Fruit fly (Drosophila melanogaster) whole organism, embryonic: Measurements from ENCODE around the gene Ripalpha.
A peak's percentile ranks its signal among the peaks of the same experiment; 100 is the strongest.

ENCODE experiments used
- Asciz ChIP-seq: fragments of 200-800 bp; sonication (Bioruptor generic); optimal IDR thresholded peaks from 2 replicates; lab custom pipeline; 2017; ENCODE audit warnings: missing biosample characterization, mild to moderate bottlenecking, missing genetic modification characterization, missing genetic modification reagents
- Atf6 ChIP-seq: fragments of 200-800 bp; sonication (Bioruptor generic); IDR thresholded peaks from 2 replicates; pipeline ENCODE4 v1.3.6; 2022; ENCODE audit warnings: missing biosample characterization, missing genetic modification characterization
- CG11247 ChIP-seq: fragments of 200-800 bp; sonication (Bioruptor generic); IDR thresholded peaks from 2 replicates; pipeline ENCODE4 v1.3.6; 2022; ENCODE audit warnings: missing biosample characterization, missing genetic modification characterization
- CG11723 ChIP-seq: fragments of 200-800 bp; sonication (Bioruptor generic); optimal IDR thresholded peaks from 2 replicates; lab custom pipeline; 2017; ENCODE audit warnings: missing biosample characterization, mild to moderate bottlenecking, missing genetic modification characterization
- CG12219 ChIP-seq: fragments of 200-800 bp; sonication (Bioruptor generic); optimal IDR thresholded peaks from 3 replicates; lab custom pipeline; 2018; ENCODE audit warnings: missing biosample characterization, mild to moderate bottlenecking, missing genetic modification characterization
- CG1233 ChIP-seq: fragments of 200-800 bp; sonication (Bioruptor generic); optimal IDR thresholded peaks from 4 replicates; lab custom pipeline; 2018; ENCODE audit warnings: missing biosample characterization, mild to moderate bottlenecking, missing genetic modification characterization
- CG12659 ChIP-seq: fragments of 200-800 bp; sonication (Bioruptor generic); optimal IDR thresholded peaks from 3 replicates; lab custom pipeline; 2017; ENCODE audit warnings: mild to moderate bottlenecking, missing biosample characterization, missing genetic modification reagents, missing genetic modification characterization
- CG13424 ChIP-seq: fragments of 200-800 bp; sonication (Bioruptor generic); optimal IDR thresholded peaks from 2 replicates; lab custom pipeline; 2019; ENCODE audit warnings: missing biosample characterization, mild to moderate bottlenecking, missing genetic modification characterization, moderate library complexity
- CG13775 ChIP-seq: fragments of 200-800 bp; sonication (Bioruptor generic); optimal IDR thresholded peaks from 3 replicates; lab custom pipeline; 2017; ENCODE audit warnings: missing biosample characterization, mild to moderate bottlenecking, missing genetic modification characterization
- CG14710 ChIP-seq: fragments of 200-800 bp; sonication (Bioruptor generic); optimal IDR thresholded peaks from 3 replicates; lab custom pipeline; 2019; ENCODE audit warnings: missing biosample characterization, mild to moderate bottlenecking, missing genetic modification characterization, moderate library complexity
- CG15479 ChIP-seq: fragments of 200-800 bp; sonication (Bioruptor generic); optimal IDR thresholded peaks from 3 replicates; lab custom pipeline; 2019; ENCODE audit warnings: missing biosample characterization, mild to moderate bottlenecking, missing genetic modification characterization, moderate library complexity
- CG17328 ChIP-seq: fragments of 200-800 bp; sonication (Bioruptor generic); IDR thresholded peaks from 2 replicates; pipeline ENCODE4 v1.3.6; 2022; ENCODE audit warnings: missing biosample characterization, missing genetic modification characterization
- CG17829 ChIP-seq: fragments of 200-800 bp; optimal IDR thresholded peaks from 2 replicates; lab custom pipeline; 2019; ENCODE audit warnings: missing biosample characterization, mild to moderate bottlenecking, missing genetic modification characterization, moderate library complexity
- CG17912 ChIP-seq: fragments of 200-800 bp; sonication (Bioruptor generic); optimal IDR thresholded peaks from 2 replicates; lab custom pipeline; 2018; ENCODE audit warnings: missing biosample characterization, mild to moderate bottlenecking, missing genetic modification characterization
- CG2875 ChIP-seq: fragments of 200-800 bp; sonication (Bioruptor generic); optimal IDR thresholded peaks from 2 replicates; lab custom pipeline; 2017; ENCODE audit warnings: missing biosample characterization, mild to moderate bottlenecking, missing genetic modification characterization, missing genetic modification reagents
- CG3281 ChIP-seq: fragments of 200-800 bp; sonication (Bioruptor generic); optimal IDR thresholded peaks from 3 replicates; lab custom pipeline; 2017; ENCODE audit warnings: missing biosample characterization, mild to moderate bottlenecking, missing genetic modification characterization
- CG33557 ChIP-seq: fragments of 200-800 bp; sonication (Bioruptor generic); optimal IDR thresholded peaks from 2 replicates; lab custom pipeline; 2019; ENCODE audit warnings: missing biosample characterization, mild to moderate bottlenecking, missing genetic modification characterization, moderate library complexity
- CG4854 ChIP-seq: fragments of 200-800 bp; sonication (Bioruptor generic); optimal IDR thresholded peaks from 2 replicates; lab custom pipeline; 2016; ENCODE audit warnings: missing biosample characterization, missing genetic modification characterization, inconsistent platforms
- CG6765 ChIP-seq: fragments of 200-800 bp; sonication (Bioruptor generic); optimal IDR thresholded peaks from 3 replicates; lab custom pipeline; 2017; ENCODE audit warnings: missing biosample characterization, mild to moderate bottlenecking, missing genetic modification characterization
- CG7745 ChIP-seq: fragments of 200-800 bp; sonication (Bioruptor generic); optimal IDR thresholded peaks from 2 replicates; lab custom pipeline; 2018; ENCODE audit warnings: missing biosample characterization, mild to moderate bottlenecking, missing genetic modification characterization, moderate library complexity
- CG8359 ChIP-seq: fragments of 200-800 bp; sonication (Bioruptor generic); optimal IDR thresholded peaks from 2 replicates; lab custom pipeline; 2017; ENCODE audit warnings: missing biosample characterization, mild to moderate bottlenecking, missing genetic modification characterization, borderline replicate concordance
- CHES-1-like ChIP-seq: fragments of 200-800 bp; sonication (Bioruptor generic); optimal IDR thresholded peaks from 2 replicates; lab custom pipeline; 2016; ENCODE audit warnings: missing biosample characterization, missing genetic modification characterization
- E2f2 ChIP-seq: fragments of 200-800 bp; sonication (Bioruptor generic); IDR thresholded peaks from 2 replicates; pipeline ENCODE4 v1.3.6; 2022; ENCODE audit warnings: missing biosample characterization, missing genetic modification characterization
- Fer1 ChIP-seq: fragments of 200-800 bp; sonication (Bioruptor generic); optimal IDR thresholded peaks from 2 replicates; lab custom pipeline; 2017; ENCODE audit warnings: missing biosample characterization, mild to moderate bottlenecking, missing genetic modification characterization
- HLH4C ChIP-seq: fragments of 200-800 bp; sonication (Bioruptor generic); IDR thresholded peaks from 3 replicates; pipeline ENCODE4 v1.3.6; 2022; ENCODE audit warnings: missing biosample characterization, missing genetic modification characterization; ENCODE audit not compliant: partially characterized antibody
- Med ChIP-seq: fragments of 200-800 bp; sonication (Bioruptor generic); peaks from one replicate; lab custom pipeline; 2016; ENCODE audit warnings: missing biosample characterization, missing genetic modification characterization, mild to moderate bottlenecking, inconsistent platforms, moderate library complexity
- NC2α ChIP-seq: fragments of 200-800 bp; sonication (Bioruptor generic); optimal IDR thresholded peaks from 2 replicates; lab custom pipeline; 2016; ENCODE audit warnings: missing biosample characterization, missing genetic modification characterization
- Sox100B ChIP-seq: fragments of 200-800 bp; sonication (Bioruptor generic); optimal IDR thresholded peaks from 3 replicates; lab custom pipeline; 2018; ENCODE audit warnings: missing biosample characterization, mild to moderate bottlenecking, missing genetic modification characterization
- chm ChIP-seq: fragments of 200-800 bp; sonication (Bioruptor generic); IDR thresholded peaks from 2 replicates; pipeline ENCODE4 v1.3.6; 2022; ENCODE audit warnings: missing biosample characterization, missing genetic modification characterization
- crc ChIP-seq: fragments of 200-800 bp; sonication (Bioruptor generic); optimal IDR thresholded peaks from 2 replicates; lab custom pipeline; 2016; ENCODE audit warnings: missing biosample characterization, missing genetic modification characterization
- crol ChIP-seq: fragments of 200-800 bp; sonication (Bioruptor generic); IDR thresholded peaks from 2 replicates; pipeline ENCODE4 v1.3.6; 2022; ENCODE audit warnings: missing biosample characterization, missing genetic modification characterization
- dmrt11E ChIP-seq: fragments of 200-800 bp; sonication (Bioruptor generic); optimal IDR thresholded peaks from 3 replicates; lab custom pipeline; 2018; ENCODE audit warnings: missing biosample characterization, mild to moderate bottlenecking, missing genetic modification characterization, moderate library complexity
- eve ChIP-seq, 2 experiments: fragments of >200 bp; optimal IDR thresholded peaks; 2 replicates each; lab custom pipeline; 2017; ENCODE audit warnings: missing biosample characterization in 2 of 2, missing genetic modification characterization in 2 of 2
- ewg ChIP-seq: fragments of 200-800 bp; sonication (Bioruptor generic); optimal IDR thresholded peaks from 3 replicates; lab custom pipeline; 2017; ENCODE audit warnings: mild to moderate bottlenecking, missing biosample characterization, missing genetic modification reagents, missing genetic modification characterization
- exex ChIP-seq: fragments of 200-800 bp; sonication (Bioruptor generic); optimal IDR thresholded peaks from 4 replicates; lab custom pipeline; 2018; ENCODE audit warnings: missing biosample characterization, mild to moderate bottlenecking, missing genetic modification characterization, moderate library complexity
- gro ChIP-seq: fragments of 200-800 bp; sonication (Bioruptor generic); optimal IDR thresholded peaks from 2 replicates; lab custom pipeline; 2016; ENCODE audit warnings: missing biosample characterization, missing genetic modification characterization
- her ChIP-seq: fragments of 200-800 bp; sonication (Bioruptor generic); optimal IDR thresholded peaks from 2 replicates; lab custom pipeline; 2016; ENCODE audit warnings: missing biosample characterization, missing genetic modification characterization
- insv ChIP-seq, 2 experiments: fragments of 200-800 bp; sonication (Bioruptor generic); optimal IDR thresholded peaks; 3 replicates each; lab custom pipeline; 2016 to 2018; ENCODE audit warnings: missing biosample characterization in 2 of 2, missing genetic modification characterization in 2 of 2
- p53 ChIP-seq: fragments of 200-800 bp; sonication (Bioruptor generic); optimal IDR thresholded peaks from 2 replicates; lab custom pipeline; 2016; ENCODE audit warnings: missing biosample characterization, missing genetic modification characterization
- row ChIP-seq: fragments of 200-800 bp; sonication (Bioruptor generic); IDR thresholded peaks from 3 replicates; pipeline ENCODE4 v1.3.6; 2022; ENCODE audit warnings: missing biosample characterization, missing genetic modification characterization
- sug ChIP-seq: fragments of 200-800 bp; optimal IDR thresholded peaks from 2 replicates; lab custom pipeline; 2019; ENCODE audit warnings: missing biosample characterization, mild to moderate bottlenecking, missing genetic modification characterization, moderate library complexity
- tll ChIP-seq, 2 experiments: fragments of 200-800 bp in 1 of 2; fragments of >200 bp in 1 of 2; sonication (Bioruptor generic) in 1 of 2; optimal IDR thresholded peaks; 2 replicates each; lab custom pipeline; 2017 to 2019; ENCODE audit warnings: missing biosample characterization in 2 of 2, missing genetic modification characterization in 2 of 2, mild to moderate bottlenecking in 1 of 2, moderate library complexity in 1 of 2
- trem ChIP-seq: fragments of 200-800 bp; optimal IDR thresholded peaks from 3 replicates; lab custom pipeline; 2019; ENCODE audit warnings: missing biosample characterization, mild to moderate bottlenecking, missing genetic modification characterization, moderate library complexity
- zen ChIP-seq: fragments of 200-800 bp; sonication (Bioruptor generic); optimal IDR thresholded peaks from 3 replicates; lab custom pipeline; 2018; ENCODE audit warnings: missing biosample characterization, mild to moderate bottlenecking, missing genetic modification characterization, moderate library complexity

Ripalpha gene

DNA sequence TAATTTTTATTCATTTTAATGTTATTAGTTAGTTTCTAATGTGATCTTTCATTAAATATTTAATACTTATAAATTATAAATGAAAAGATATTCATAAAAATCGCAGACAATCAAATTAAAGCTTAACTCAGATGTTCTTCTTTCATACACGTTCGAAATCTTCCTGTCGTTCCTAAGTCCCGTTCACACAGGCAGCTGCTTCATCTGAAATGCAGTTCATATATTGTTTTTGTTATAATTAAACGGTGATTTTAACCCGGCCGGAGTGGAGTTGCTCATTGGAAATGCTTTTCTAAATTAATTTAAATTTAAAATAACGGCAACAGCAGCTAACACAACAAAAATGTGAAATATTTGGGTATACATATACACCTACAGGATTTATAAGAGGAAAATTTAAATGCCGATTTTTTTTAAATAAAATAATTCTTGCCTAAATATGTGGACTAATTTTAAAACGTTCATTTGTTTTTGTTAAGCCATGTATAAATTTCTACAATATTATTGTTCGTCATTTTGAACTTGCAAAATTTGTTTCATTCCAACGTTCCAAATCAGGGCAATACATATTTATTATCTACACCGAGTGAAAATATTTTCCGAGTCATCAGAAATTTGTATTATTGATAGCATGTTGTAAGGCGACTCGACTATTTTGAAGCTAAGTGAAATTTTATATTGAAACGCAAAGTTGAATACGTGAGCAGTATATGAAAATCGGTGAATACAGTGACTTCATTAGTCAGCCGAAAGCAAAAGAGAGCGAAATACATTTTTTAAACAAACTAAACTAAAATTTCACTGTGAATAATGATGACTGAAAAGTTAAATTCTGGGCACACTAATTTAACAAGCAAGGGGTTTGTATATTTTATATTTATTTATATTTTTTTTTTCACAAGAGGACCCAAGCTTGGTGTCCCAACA is 38.2 kb upstream of the Ripalpha start, which contains the start of gene me31B (continued):
- TF ChIP-seq CG8359: peak; percentile 3
- TF ChIP-seq CG1233 (GFP tag; lab: Kevin White, UChicago): peak; percentile 17
- no peak for TF ChIP-seq CG17829 (tag; lab: Kevin White, UChicago)
- no peak for TF ChIP-seq NC2α (GFP tag; lab: Kevin White, UChicago)
- TF ChIP-seq crol (GFP tag; lab: Robert Waterston, UW): no peak
- TF ChIP-seq CG14710 (tag; lab: Kevin White, UChicago): peak; percentile 33
- peak; percentile 75; the same call in 2 of the 3 replicates for TF ChIP-seq row (GFP tag; lab: Robert Waterston, UW)

DNA sequence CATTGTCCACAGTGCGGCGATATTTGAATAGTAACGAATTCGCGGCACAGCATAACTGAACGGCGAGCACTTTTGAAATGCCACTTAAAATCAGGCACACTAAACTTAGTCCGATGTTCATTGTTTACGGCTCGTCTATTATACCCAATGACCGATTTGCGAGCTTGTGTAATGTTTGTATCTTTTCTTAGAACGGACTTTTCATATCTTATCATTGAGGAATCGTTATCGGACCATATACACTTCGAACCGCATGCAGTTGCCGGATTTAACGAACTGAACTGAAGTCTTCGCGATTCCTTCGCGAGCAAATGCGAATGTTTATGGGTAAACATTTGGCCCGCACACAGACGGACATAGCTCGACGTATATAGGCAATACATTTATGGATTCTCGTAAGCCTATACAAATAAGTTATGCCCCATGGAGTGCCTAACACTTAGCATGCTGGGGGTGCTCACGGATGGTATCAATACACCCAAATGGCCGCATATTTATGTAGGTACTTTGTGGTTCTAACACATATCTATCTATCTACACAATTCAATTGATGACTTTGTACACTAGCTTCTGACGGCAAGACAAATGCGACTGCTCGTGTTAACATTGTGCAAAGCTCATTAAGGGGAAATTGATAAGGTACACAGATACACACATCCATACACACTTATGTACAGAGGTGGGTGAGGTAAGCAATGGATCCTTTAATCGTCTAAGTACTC is 37.1 kb upstream of the Ripalpha start, which contains the start of gene mthl15:
mthl15 (minus strand) TSS at position 593 of the 722 bp plus-strand sequence.
- no peak for TF ChIP-seq insv (GFP tag; optimal IDR thresholded peaks at IDR 0.05; lab: Kevin White, UChicago)
- peak; percentile 21; the same call in 1 of the 2 replicates for TF ChIP-seq E2f2 (GFP tag; lab: Robert Waterston, UW)
- TF ChIP-seq ewg: no peak
- peak; percentile 34 for TF ChIP-seq dmrt11E
- TF ChIP-seq her (GFP tag; lab: Kevin White, UChicago): no peak
- peak in 1 of 2 experiments; percentile 62 for TF ChIP-seq eve (GFP tag; optimal IDR thresholded peaks at IDR 0.05; lab: Kevin White, UChicago)
- TF ChIP-seq CHES-1-like: no peak
- no peak for TF ChIP-seq CG11247 (GFP tag; lab: Robert Waterston, UW)
- TF ChIP-seq CG13424 (tag; lab: Kevin White, UChicago): peak; percentile 9
- TF ChIP-seq chm (GFP tag; lab: Robert Waterston, UW): no peak
- TF ChIP-seq CG3281 (GFP tag; lab: Kevin White, UChicago): peak; percentile 1
- no peak for TF ChIP-seq CG7745 (tag; lab: Kevin White, UChicago)
- TF ChIP-seq crc (GFP tag; lab: Kevin White, UChicago): peak; percentile 6
- peak; percentile 19 for TF ChIP-seq CG11723 (GFP tag; lab: Kevin White, UChicago)
- TF ChIP-seq HLH4C (GFP tag; lab: Robert Waterston, UW): 0 out of 3 replicates have a peak, but pooled peaks have one; percentile 39
- peak; percentile 41; the same call in 1 of the 2 replicates for TF ChIP-seq Atf6 (GFP tag; lab: Robert Waterston, UW)
- TF ChIP-seq Fer1 (GFP tag; lab: Kevin White, UChicago): peak; percentile 19
- peak; percentile 32 for TF ChIP-seq zen (tag; lab: Kevin White, UChicago)
- no peak for TF ChIP-seq trem (tag; lab: Kevin White, UChicago)
- no peak for TF ChIP-seq CG13775
- 0 out of 2 replicates have a peak, but pooled peaks have one; percentile 29 for TF ChIP-seq CG17328
- TF ChIP-seq CG6765 (GFP tag; lab: Kevin White, UChicago): peak; percentile 34
- TF ChIP-seq CG12659 (GFP tag; lab: Kevin White, UChicago): peak; percentile 38
- no peak for TF ChIP-seq CG4854
- peak; percentile 10 for TF ChIP-seq Sox100B
- peak in 1 of 2 experiments; percentile 26 for TF ChIP-seq tll (GFP tag; optimal IDR thresholded peaks at IDR 0.05; lab: Kevin White, UChicago)
- TF ChIP-seq CG12219: peak; percentile 31
- TF ChIP-seq CG15479 (GFP tag; lab: Kevin White, UChicago): peak; percentile 69
- TF ChIP-seq p53: no peak
- TF ChIP-seq Med (GFP tag; lab: Kevin White, UChicago): peak; percentile 73
- TF ChIP-seq CG2875 (GFP tag; lab: Kevin White, UChicago): no peak
- peak; percentile 95 for TF ChIP-seq exex
- peak; percentile 36 for TF ChIP-seq CG33557
- no peak for TF ChIP-seq gro (GFP tag; lab: Kevin White, UChicago)
- TF ChIP-seq sug (tag; lab: Kevin White, UChicago): peak; percentile 94
- TF ChIP-seq CG17912 (GFP tag; lab: Kevin White, UChicago): peak; percentile 22
- peak; percentile 5 for TF ChIP-seq Asciz
